Worm (Caenorhabditis elegans) whole organism, L1 larva: ENCODE data around the gene C08B6.6.
A peak's percentile ranks its signal among the peaks of the same experiment; 100 is the strongest.

ENCODE experiments used
- aha-1 ChIP-seq: fragments of 150-350 bp; optimal IDR thresholded peaks from 2 replicates; lab custom pipeline; 2014; ENCODE audit warnings: missing biosample characterization, missing genetic modification characterization
- alr-1 ChIP-seq: fragments of 200-800 bp; sonication (Bioruptor generic); optimal IDR thresholded peaks from 2 replicates; lab custom pipeline; 2018; ENCODE audit warnings: borderline replicate concordance, mild to moderate bottlenecking, missing genetic modification characterization, missing compliant biosample characterization
- aly-2 ChIP-seq: fragments of 150-350 bp; optimal IDR thresholded peaks from 2 replicates; lab custom pipeline; 2014; ENCODE audit warnings: missing biosample characterization, missing genetic modification characterization
- ceh-88 ChIP-seq: fragments of 200-800 bp; sonication (Bioruptor generic); IDR thresholded peaks from 2 replicates; pipeline ENCODE4 v1.3.6; 2022; ENCODE audit warnings: missing genetic modification characterization, missing compliant biosample characterization
- fkh-8 ChIP-seq: sonication (generic microtip); optimal IDR thresholded peaks from 2 replicates; lab custom pipeline; 2016; ENCODE audit warnings: mild to moderate bottlenecking, missing genetic modification characterization, missing compliant biosample characterization
- fos-1 ChIP-seq: fragments of 150-350 bp; optimal IDR thresholded peaks from 2 replicates; lab custom pipeline; 2014; ENCODE audit warnings: missing biosample characterization, missing genetic modification characterization
- hlh-4 ChIP-seq: sonication (generic microtip); optimal IDR thresholded peaks from 2 replicates; lab custom pipeline; 2016; ENCODE audit warnings: mild to moderate bottlenecking, missing genetic modification characterization, missing compliant biosample characterization
- nhr-76 ChIP-seq: sonication (generic microtip); optimal IDR thresholded peaks from 2 replicates; lab custom pipeline; 2017; ENCODE audit warnings: missing biosample characterization, missing genetic modification characterization
- skn-1 ChIP-seq: fragments of 150-350 bp; optimal IDR thresholded peaks from 2 replicates; lab custom pipeline; 2014; ENCODE audit warnings: missing biosample characterization, missing genetic modification characterization
- unc-30 ChIP-seq: sonication (generic microtip); optimal IDR thresholded peaks from 2 replicates; lab custom pipeline; 2017; ENCODE audit warnings: missing biosample characterization, missing genetic modification characterization
- vab-15 ChIP-seq: sonication (generic microtip); optimal IDR thresholded peaks from 2 replicates; lab custom pipeline; 2017; ENCODE audit warnings: missing genotype, mild to moderate bottlenecking, missing genetic modification characterization, missing compliant biosample characterization
- zip-4 ChIP-seq: fragments of 200-800 bp; sonication (Bioruptor generic); optimal IDR thresholded peaks from 2 replicates; lab custom pipeline; 2018; ENCODE audit warnings: mild to moderate bottlenecking, missing genetic modification characterization, moderate library complexity, missing compliant biosample characterization

- peak; percentile 42 for TF ChIP-seq skn-1
- TF ChIP-seq fkh-8 (tag; lab: Kevin White, UChicago) = no peak
- TF ChIP-seq aly-2 = no peak
- TF ChIP-seq ceh-88 (GFP tag; lab: Robert Waterston, UW) = no peak
- no peak for TF ChIP-seq aha-1 (tag; lab: Kevin White, UChicago)
- no peak for TF ChIP-seq zip-4 (GFP tag; lab: Kevin White, UChicago)
- no peak for TF ChIP-seq nhr-76 (tag; lab: Kevin White, UChicago)
- no peak for TF ChIP-seq unc-30 (tag; lab: Kevin White, UChicago)
- no peak for TF ChIP-seq alr-1 (tag; lab: Kevin White, UChicago)
- no peak for TF ChIP-seq vab-15 (tag; lab: Kevin White, UChicago)
- no peak for TF ChIP-seq fos-1 (tag; lab: Kevin White, UChicago)
- TF ChIP-seq hlh-4 = no peak
Measured at ce11 chrV:10134077-10134693, 10.8 kb downstream of the C08B6.6 start, which contains the start of the genes C08B6.18, wdr-20 and C08B6.8.
